Worm (Caenorhabditis elegans) whole organism, L4 larva: ENCODE results near the gene brc-2.
A peak's percentile ranks its signal among the peaks of the same experiment; 100 is the strongest.

Experiments used
- F49E8.2 ChIP-seq: sonication (generic microtip); optimal IDR thresholded peaks from 2 replicates; lab custom pipeline; 2016; ENCODE audit warnings: missing compliant biosample characterization, mild to moderate bottlenecking, missing genetic modification characterization, borderline replicate concordance
- ceh-82 ChIP-seq: sonication (generic microtip); optimal IDR thresholded peaks from 2 replicates; lab custom pipeline; 2017; ENCODE audit warnings: missing biosample characterization, missing genetic modification characterization
- dmd-8 ChIP-seq: fragments of 200-800 bp; sonication (Bioruptor generic); IDR thresholded peaks from 2 replicates; pipeline ENCODE4 v1.3.6; 2022; ENCODE audit warnings: missing genetic modification characterization, missing compliant biosample characterization
- dpl-1 ChIP-seq: fragments of 150-350 bp; optimal IDR thresholded peaks from 2 replicates; lab custom pipeline; 2014; ENCODE audit warnings: missing biosample characterization, missing genetic modification reagents, missing genetic modification characterization
- lsy-2 ChIP-seq, 2 experiments: fragments of 150-350 bp in 1 of 2; sonication (generic microtip) in 1 of 2; optimal IDR thresholded peaks; 2 replicates each; lab custom pipeline; 2014 to 2017; ENCODE audit warnings: missing biosample characterization in 2 of 2, missing genetic modification characterization in 2 of 2
- nhr-237 ChIP-seq: sonication (generic microtip); optimal IDR thresholded peaks from 2 replicates; lab custom pipeline; 2017; ENCODE audit warnings: missing biosample characterization, missing genetic modification characterization

DNA sequence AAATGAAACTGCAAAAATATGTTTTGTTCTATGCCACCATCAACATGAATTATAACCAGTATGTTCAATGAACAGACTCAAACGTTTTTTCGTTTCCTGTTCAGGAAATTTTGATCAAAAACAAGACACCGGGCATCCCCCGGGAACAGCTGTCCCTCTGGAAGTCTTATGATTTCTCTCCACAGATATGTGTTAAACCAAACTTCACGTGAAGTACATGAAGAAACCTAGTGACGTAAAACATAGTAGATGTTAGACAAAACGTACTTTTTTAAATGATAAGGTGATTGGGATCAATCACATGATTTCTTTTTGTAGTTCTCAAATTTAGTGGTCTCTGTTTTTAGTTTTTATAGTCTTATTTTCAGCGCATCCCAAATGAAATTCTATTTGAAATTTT lies 4.4 kb downstream of the brc-2 start:
- no peak for TF ChIP-seq nhr-237 (tag; lab: Kevin White, UChicago)
- peak in 1 of 2 experiments; percentile 44 for TF ChIP-seq lsy-2 (tag; optimal IDR thresholded peaks at IDR 0.05; lab: Kevin White, UChicago)
- TF ChIP-seq ceh-82, result no peak
- TF ChIP-seq dmd-8 (GFP tag; lab: Robert Waterston, UW), result no peak
- no peak for TF ChIP-seq dpl-1 (GFP tag; lab: Kevin White, UChicago)
- TF ChIP-seq F49E8.2, result no peak
